Worm (Caenorhabditis elegans) whole organism, mixed stage, embryonic: ENCODE results near the gene taap-1.

ENCODE experiments used
- blmp-1 ChIP-seq: fragments of 150-350 bp; optimal IDR thresholded peaks from 2 replicates; lab custom pipeline; 2014; ENCODE audit warnings: missing biosample characterization, missing genetic modification characterization
- ceh-43 ChIP-seq: fragments of 200-800 bp; sonication (Bioruptor generic); optimal IDR thresholded peaks from 2 replicates; lab custom pipeline; 2018; ENCODE audit warnings: mild to moderate bottlenecking, missing genetic modification characterization, moderate library complexity, missing compliant biosample characterization
- cnd-1 ChIP-seq: fragments of 200-800 bp; sonication (Bioruptor generic); optimal IDR thresholded peaks from 2 replicates; lab custom pipeline; 2018; ENCODE audit warnings: mild to moderate bottlenecking, missing genetic modification characterization, missing compliant biosample characterization
- elt-1 ChIP-seq: sonication (generic microtip); optimal IDR thresholded peaks from 2 replicates; lab custom pipeline; 2017; ENCODE audit warnings: missing genetic modification characterization, mild to moderate bottlenecking, missing compliant biosample characterization, antibody characterized with exemption, moderate library complexity, borderline replicate concordance; ENCODE audit not compliant: insufficient read depth
- elt-3 ChIP-seq: fragments of 150-350 bp; optimal IDR thresholded peaks from 2 replicates; lab custom pipeline; 2014; ENCODE audit warnings: missing biosample characterization, missing genetic modification characterization
- lin-13 ChIP-seq: fragments of 150-350 bp; optimal IDR thresholded peaks from 2 replicates; lab custom pipeline; 2014; ENCODE audit warnings: missing biosample characterization, missing genetic modification characterization
- mep-1 ChIP-seq: fragments of 150-350 bp; optimal IDR thresholded peaks from 2 replicates; lab custom pipeline; 2017; ENCODE audit warnings: missing biosample characterization, missing genetic modification reagents, missing genetic modification characterization, inconsistent platforms
- nhr-12 ChIP-seq: fragments of 150-350 bp; optimal IDR thresholded peaks from 2 replicates; lab custom pipeline; 2014; ENCODE audit warnings: missing biosample characterization, missing genetic modification characterization
- snpc-4 ChIP-seq: fragments of 150-350 bp; optimal IDR thresholded peaks from 2 replicates; lab custom pipeline; 2014; ENCODE audit warnings: missing biosample characterization, missing genetic modification characterization
- sptf-1 ChIP-seq: sonication (generic microtip); optimal IDR thresholded peaks from 2 replicates; lab custom pipeline; 2017; ENCODE audit warnings: mild to moderate bottlenecking, missing genetic modification characterization, moderate library complexity, missing compliant biosample characterization
- unc-120 ChIP-seq: sonication (generic microtip); optimal IDR thresholded peaks from 2 replicates; lab custom pipeline; 2017; ENCODE audit warnings: missing genetic modification characterization, missing compliant biosample characterization; ENCODE audit not compliant: poor library complexity, severe bottlenecking
- unc-39 ChIP-seq: fragments of 150-350 bp; optimal IDR thresholded peaks from 2 replicates; lab custom pipeline; 2014; ENCODE audit warnings: missing biosample characterization, missing genetic modification characterization

DNA sequence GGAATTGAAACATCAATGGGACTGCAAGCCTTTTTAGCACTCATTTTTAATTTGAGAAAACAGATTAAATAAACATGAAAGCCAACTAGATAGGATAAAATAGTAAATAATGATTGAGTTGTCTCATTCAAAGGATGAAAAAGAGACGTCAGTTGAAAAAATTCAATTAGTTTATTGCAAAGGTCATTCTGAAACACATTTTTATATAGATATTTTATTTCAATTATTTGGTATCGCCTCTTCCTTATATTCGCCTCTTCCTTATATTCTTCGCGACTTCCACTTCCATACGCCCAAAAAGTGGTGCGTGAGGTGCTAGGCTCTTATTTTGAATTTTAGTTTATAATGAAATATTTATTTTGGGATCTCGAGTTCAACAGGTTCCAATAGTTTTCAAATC lies 48.7 kb downstream of the taap-1 start, which contains the start of gene acp-4:
- TF ChIP-seq blmp-1 (tag; lab: Kevin White, UChicago) = no peak
- no peak for TF ChIP-seq ceh-43 (GFP tag; lab: Kevin White, UChicago)
- no peak for TF ChIP-seq cnd-1 (tag; lab: Kevin White, UChicago)
- no peak for TF ChIP-seq unc-120 (tag; lab: Kevin White, UChicago)
- no peak for TF ChIP-seq unc-39 (tag; lab: Kevin White, UChicago)
- TF ChIP-seq mep-1 = no peak
- no peak for TF ChIP-seq elt-3
- no peak for TF ChIP-seq nhr-12 (tag; lab: Kevin White, UChicago)
- TF ChIP-seq elt-1 (tag; lab: Kevin White, UChicago) = no peak
- no peak for TF ChIP-seq sptf-1 (tag; lab: Kevin White, UChicago)
- TF ChIP-seq lin-13 (tag; lab: Kevin White, UChicago) = no peak
- no peak for TF ChIP-seq snpc-4 (tag; lab: Kevin White, UChicago)
